Worm (Caenorhabditis elegans) whole organism, L4 larva: Measurements from ENCODE around the gene C28H8.5.

ENCODE experiments used
- D1046.2 ChIP-seq: fragments of 200-800 bp; sonication (Bioruptor generic); IDR thresholded peaks from 2 replicates; pipeline ENCODE4 v1.3.6; 2022; ENCODE audit warnings: missing genetic modification characterization, missing compliant biosample characterization
- F10B5.3 ChIP-seq: sonication (generic microtip); optimal IDR thresholded peaks from 2 replicates; lab custom pipeline; 2016; ENCODE audit warnings: mild to moderate bottlenecking, missing genetic modification characterization, missing compliant biosample characterization
- F26F4.8 ChIP-seq: fragments of 200-800 bp; sonication (Bioruptor generic); conservative IDR thresholded peaks from 2 replicates; pipeline ENCODE4 v1.3.6; 2022; ENCODE audit warnings: missing genetic modification characterization, missing compliant biosample characterization
- R02D3.7 ChIP-seq: fragments of 150-350 bp; sonication (generic microtip); optimal IDR thresholded peaks from 3 replicates; lab custom pipeline; 2014; ENCODE audit warnings: missing biosample characterization, missing genetic modification characterization
- T20F7.1 ChIP-seq: fragments of 200-800 bp; sonication (Bioruptor generic); optimal IDR thresholded peaks from 2 replicates; lab custom pipeline; 2018; ENCODE audit warnings: mild to moderate bottlenecking, missing genetic modification characterization, missing compliant biosample characterization
- Y105C5A.15 ChIP-seq: fragments of 200-800 bp; sonication (Bioruptor generic); IDR thresholded peaks from 2 replicates; pipeline ENCODE4 v1.3.6; 2022; ENCODE audit warnings: missing genetic modification characterization, missing compliant biosample characterization
- Y48G9A.11 ChIP-seq: fragments of 200-800 bp; sonication (Bioruptor generic); IDR thresholded peaks from 2 replicates; pipeline ENCODE4 v1.3.6; 2022; ENCODE audit warnings: missing genetic modification reagents, missing genetic modification characterization, missing compliant biosample characterization
- aha-1 ChIP-seq: fragments of 150-350 bp; peaks from one replicate; lab custom pipeline; 2014; ENCODE audit warnings: missing biosample characterization, missing genetic modification characterization
- ama-1 ChIP-seq: fragments of 150-350 bp; optimal IDR thresholded peaks from 2 replicates; lab custom pipeline; 2014; ENCODE audit warnings: inconsistent platforms, mixed read lengths
- attf-4 ChIP-seq: sonication (generic microtip); optimal IDR thresholded peaks from 3 replicates; lab custom pipeline; 2017; ENCODE audit warnings: missing biosample characterization, missing genetic modification characterization
- ceh-28 ChIP-seq: fragments of 150-350 bp; optimal IDR thresholded peaks from 2 replicates; lab custom pipeline; 2014; ENCODE audit warnings: missing biosample characterization, missing genetic modification reagents, missing genetic modification characterization
- ceh-32 ChIP-seq: sonication (generic microtip); optimal IDR thresholded peaks from 2 replicates; lab custom pipeline; 2016; ENCODE audit warnings: mild to moderate bottlenecking, missing genetic modification characterization, missing compliant biosample characterization; ENCODE audit not compliant: poor library complexity
- ceh-44 ChIP-seq: fragments of 200-800 bp; sonication (Bioruptor generic); IDR thresholded peaks from 2 replicates; pipeline ENCODE4 v1.3.6; 2022; ENCODE audit warnings: missing genetic modification reagents, missing genetic modification characterization, missing compliant biosample characterization
- daf-16 ChIP-seq, 3 experiments: sonication (generic microtip); optimal IDR thresholded peaks; 2 replicates each; lab custom pipeline; 2016 to 2017; ENCODE audit warnings: missing genetic modification characterization in 3 of 3, missing genetic modification reagents in 3 of 3, mild to moderate bottlenecking in 2 of 3, missing compliant biosample characterization in 2 of 3, missing biosample characterization in 1 of 3, moderate library complexity in 1 of 3
- duxl-1 ChIP-seq: sonication (generic microtip); optimal IDR thresholded peaks from 2 replicates; lab custom pipeline; 2016; ENCODE audit warnings: mild to moderate bottlenecking, missing genetic modification characterization, moderate library complexity, missing compliant biosample characterization; ENCODE audit not compliant: poor library complexity
- dve-1 ChIP-seq: sonication (generic microtip); optimal IDR thresholded peaks from 2 replicates; lab custom pipeline; 2017; ENCODE audit warnings: antibody characterized with exemption, mild to moderate bottlenecking, missing genetic modification characterization, missing compliant biosample characterization; ENCODE audit not compliant: insufficient read depth
- fkh-10 ChIP-seq: fragments of 150-350 bp; optimal IDR thresholded peaks from 2 replicates; lab custom pipeline; 2014; ENCODE audit warnings: missing biosample characterization, missing genetic modification reagents, missing genetic modification characterization
- hlh-11 ChIP-seq: fragments of 200-800 bp; sonication (Bioruptor generic); optimal IDR thresholded peaks from 2 replicates; lab custom pipeline; 2018; ENCODE audit warnings: mild to moderate bottlenecking, missing genetic modification characterization, missing compliant biosample characterization
- lim-7 ChIP-seq: fragments of 200-800 bp; sonication (Bioruptor generic); IDR thresholded peaks from 2 replicates; pipeline ENCODE4 v1.3.6; 2022; ENCODE audit warnings: missing genetic modification characterization, missing compliant biosample characterization
- lin-15B ChIP-seq: fragments of 150-350 bp; sonication (generic microtip); optimal IDR thresholded peaks from 3 replicates; lab custom pipeline; 2014; ENCODE audit warnings: missing biosample characterization, missing genetic modification characterization
- lin-39 ChIP-seq: fragments of 150-350 bp; optimal IDR thresholded peaks from 2 replicates; lab custom pipeline; 2014; ENCODE audit warnings: missing biosample characterization, missing genetic modification reagents, missing genetic modification characterization
- madf-5 ChIP-seq, 2 experiments: fragments of 200-800 bp; sonication (Bioruptor generic); IDR thresholded peaks; 2 replicates each; pipeline ENCODE4 v1.3.6; 2022; ENCODE audit warnings: missing compliant biosample characterization in 2 of 2, missing genetic modification characterization in 2 of 2
- madf-9 ChIP-seq: fragments of 200-800 bp; sonication (Bioruptor generic); conservative IDR thresholded peaks from 2 replicates; pipeline ENCODE4 v1.3.6; 2022; ENCODE audit warnings: missing genetic modification reagents, missing genetic modification characterization, missing compliant biosample characterization
- nhr-102 ChIP-seq: sonication (generic microtip); optimal IDR thresholded peaks from 2 replicates; lab custom pipeline; 2016; ENCODE audit warnings: mild to moderate bottlenecking, missing genetic modification characterization, moderate library complexity, missing compliant biosample characterization
- nhr-11 ChIP-seq: fragments of 150-350 bp; optimal IDR thresholded peaks from 2 replicates; lab custom pipeline; 2014; ENCODE audit warnings: missing biosample characterization, missing genetic modification characterization
- nhr-111 ChIP-seq: fragments of 200-800 bp; sonication (Bioruptor generic); optimal IDR thresholded peaks from 2 replicates; lab custom pipeline; 2018; ENCODE audit warnings: mild to moderate bottlenecking, missing genetic modification characterization, missing compliant biosample characterization
- nhr-28 ChIP-seq: fragments of 150-350 bp; optimal IDR thresholded peaks from 2 replicates; lab custom pipeline; 2014; ENCODE audit warnings: missing biosample characterization, missing genetic modification characterization
- nhr-41 ChIP-seq: fragments of 200-800 bp; sonication (Bioruptor generic); IDR thresholded peaks from 2 replicates; pipeline ENCODE4 v1.3.6; 2022; ENCODE audit warnings: missing genetic modification reagents, missing genetic modification characterization, missing compliant biosample characterization
- nhr-42 ChIP-seq: fragments of 200-800 bp; sonication (Bioruptor generic); IDR thresholded peaks from 2 replicates; pipeline ENCODE4 v1.3.6; 2022; ENCODE audit warnings: missing genetic modification characterization, missing compliant biosample characterization
- php-3 ChIP-seq: fragments of 200-800 bp; sonication (Bioruptor generic); IDR thresholded peaks from 2 replicates; pipeline ENCODE4 v1.3.6; 2022; ENCODE audit warnings: missing genetic modification reagents, missing genetic modification characterization, missing compliant biosample characterization
- pqm-1 ChIP-seq: sonication (generic microtip); optimal IDR thresholded peaks from 2 replicates; lab custom pipeline; 2017; ENCODE audit warnings: missing biosample characterization, missing genetic modification characterization
- saeg-2 ChIP-seq: fragments of 200-800 bp; sonication (Bioruptor generic); IDR thresholded peaks from 2 replicates; pipeline ENCODE4 v1.3.6; 2022; ENCODE audit warnings: missing genetic modification reagents, missing genetic modification characterization, missing compliant biosample characterization
- set-16 ChIP-seq: fragments of 200-800 bp; sonication (Bioruptor generic); IDR thresholded peaks from 2 replicates; pipeline ENCODE4 v1.3.6; 2022; ENCODE audit warnings: missing genetic modification reagents, missing genetic modification characterization, missing compliant biosample characterization
- skn-1 ChIP-seq: fragments of 150-350 bp; optimal IDR thresholded peaks from 2 replicates; lab custom pipeline; 2014; ENCODE audit warnings: missing biosample characterization, missing genetic modification characterization
- spr-3 ChIP-seq: fragments of 200-800 bp; sonication (Bioruptor generic); optimal IDR thresholded peaks from 2 replicates; lab custom pipeline; 2018; ENCODE audit warnings: mild to moderate bottlenecking, missing genetic modification characterization, missing compliant biosample characterization
- unc-130 ChIP-seq: sonication (generic microtip); optimal IDR thresholded peaks from 2 replicates; lab custom pipeline; 2016; ENCODE audit warnings: missing genetic modification reagents, missing genetic modification characterization, missing compliant biosample characterization
- unc-62 ChIP-seq, 3 experiments: fragments of 150-350 bp in 1 of 3; sonication (generic microtip); optimal IDR thresholded peaks in 2 of 3; peaks in 1 of 3; 1 replicate in 1 of 3; 2 replicates in 2 of 3; lab custom pipeline; 2014 to 2017; ENCODE audit warnings: missing biosample characterization in 3 of 3, missing genetic modification characterization in 3 of 3, missing genetic modification reagents in 3 of 3, missing genotype in 1 of 3
- zag-1 ChIP-seq: fragments of 150-350 bp; optimal IDR thresholded peaks from 2 replicates; lab custom pipeline; 2014; ENCODE audit warnings: missing biosample characterization, missing genetic modification characterization
- zip-11 ChIP-seq: fragments of 200-800 bp; sonication (Bioruptor generic); IDR thresholded peaks from 2 replicates; pipeline ENCODE4 v1.3.6; 2022; ENCODE audit warnings: missing genetic modification characterization, missing compliant biosample characterization
- zip-2 ChIP-seq: fragments of 150-350 bp; optimal IDR thresholded peaks from 2 replicates; lab custom pipeline; 2014; ENCODE audit warnings: missing biosample characterization, missing genetic modification characterization
- ztf-11 ChIP-seq: fragments of 150-350 bp; optimal IDR thresholded peaks from 2 replicates; lab custom pipeline; 2014; ENCODE audit warnings: missing biosample characterization, missing genetic modification characterization
- ztf-7 ChIP-seq: fragments of 150-350 bp; optimal IDR thresholded peaks from 2 replicates; lab custom pipeline; 2014; ENCODE audit warnings: missing biosample characterization, missing genetic modification characterization

The C28H8.5 gene

DNA sequence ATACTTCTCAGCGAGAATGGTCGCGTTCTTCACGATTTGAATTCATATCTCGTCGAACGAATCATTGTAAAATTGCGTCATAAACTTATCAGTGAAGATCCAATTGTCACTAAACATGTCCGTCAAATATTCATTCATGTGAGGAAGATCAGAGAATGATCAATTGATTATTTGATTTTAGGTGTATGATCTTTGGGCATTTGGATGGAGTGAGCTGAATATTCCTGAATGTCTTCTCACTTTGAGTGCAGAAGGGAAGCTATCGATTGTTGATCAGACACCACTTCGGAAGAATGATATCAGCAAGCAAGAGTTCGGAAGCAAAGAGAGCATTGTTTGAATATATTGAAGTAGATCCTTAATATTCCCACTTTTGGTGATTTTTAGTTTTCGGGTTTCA is 9.8 kb upstream of the C28H8.5 start (continued):
- TF ChIP-seq nhr-111 (GFP tag; lab: Kevin White, UChicago) (no peak), php-3 (GFP tag; lab: Robert Waterston, UW) (no peak), unc-130 (no peak), R02D3.7 (no peak), zag-1 (tag; lab: Kevin White, UChicago) (no peak), dve-1 (peak; percentile 96), ceh-32 (no peak), madf-9 (GFP tag; lab: Robert Waterston, UW) (no peak), nhr-102 (peak; percentile 51)

DNA sequence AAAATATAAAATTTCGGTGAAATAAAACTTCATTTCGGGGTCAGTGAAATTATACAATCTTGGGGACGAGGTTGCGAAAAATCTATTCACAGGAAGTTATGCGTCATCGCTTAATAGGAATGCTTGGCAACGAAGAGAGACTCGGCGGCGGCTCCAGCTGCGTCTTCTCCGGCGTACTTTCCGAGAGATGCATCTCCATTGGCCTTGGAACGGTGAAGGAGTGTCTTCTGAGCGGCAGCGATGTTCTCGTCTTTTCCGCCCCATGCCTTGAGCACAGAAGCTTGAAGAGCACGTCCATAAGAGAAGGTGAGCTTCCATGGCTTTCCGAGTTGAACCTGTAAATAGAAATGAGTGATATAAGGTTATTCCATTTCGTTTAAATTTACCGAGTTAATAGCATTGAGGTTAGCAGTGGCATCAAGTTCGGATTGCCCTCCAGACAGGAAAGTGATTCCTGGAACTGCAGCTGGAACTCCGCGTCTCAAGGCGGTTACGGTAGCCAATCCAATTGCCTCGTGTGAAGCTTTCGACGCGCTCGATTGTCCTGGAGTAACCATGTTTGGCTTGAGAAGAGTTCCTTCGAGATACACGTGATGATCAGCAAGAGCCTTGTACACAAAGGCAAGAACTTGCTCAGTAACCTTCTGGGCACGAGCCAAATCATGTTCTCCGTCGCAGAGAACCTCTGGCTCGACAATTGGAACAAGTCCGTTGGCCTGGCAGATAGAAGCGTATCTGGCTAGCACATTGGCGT is 9.3 kb upstream of the C28H8.5 start:
- TF ChIP-seq nhr-42 (GFP tag; lab: Robert Waterston, UW) (0 out of 2 replicates have a peak, but pooled peaks have one; percentile 5), saeg-2 (GFP tag; lab: Robert Waterston, UW) (no peak), php-3 (GFP tag; lab: Robert Waterston, UW) (0 out of 2 replicates have a peak, but pooled peaks have one; percentile 8), skn-1 (peak; percentile 22), set-16 (peak; percentile 67), duxl-1 (no peak), T20F7.1 (GFP tag; lab: Kevin White, UChicago) (peak; percentile 12), ceh-28 (tag; lab: Kevin White, UChicago) (no peak), D1046.2 (GFP tag; lab: Robert Waterston, UW) (0 out of 2 replicates have a peak, but pooled peaks have one; percentile 47), aha-1 (tag; lab: Kevin White, UChicago) (peak; percentile 94)

DNA sequence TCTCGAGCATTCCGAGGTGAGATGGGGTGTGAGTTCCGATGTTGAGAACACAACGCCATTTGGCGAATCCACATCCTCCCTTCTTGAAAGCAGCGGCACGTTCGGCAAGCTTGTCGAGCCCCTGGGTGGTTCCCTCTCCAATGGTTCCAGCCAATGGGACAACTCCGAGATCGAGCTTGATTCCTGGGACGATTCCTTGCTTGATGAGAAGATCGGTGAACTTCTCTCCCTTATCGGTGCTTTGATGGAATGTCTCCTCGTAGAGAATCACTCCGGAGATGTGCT is 8.7 kb upstream of the C28H8.5 start:
- TF ChIP-seq nhr-41 (no peak), madf-5 (GFP tag; IDR thresholded peaks at IDR 0.05; lab: Robert Waterston, UW) (0 out of 4 replicates have a peak, but pooled peaks of 1 of the 2 experiments have one; percentile 24), T20F7.1 (GFP tag; lab: Kevin White, UChicago) (no peak), lin-15B (tag; lab: Kevin White, UChicago) (no peak), set-16 (peak; percentile 57; the same call in 1 of the 2 replicates), skn-1 (no peak)

DNA sequence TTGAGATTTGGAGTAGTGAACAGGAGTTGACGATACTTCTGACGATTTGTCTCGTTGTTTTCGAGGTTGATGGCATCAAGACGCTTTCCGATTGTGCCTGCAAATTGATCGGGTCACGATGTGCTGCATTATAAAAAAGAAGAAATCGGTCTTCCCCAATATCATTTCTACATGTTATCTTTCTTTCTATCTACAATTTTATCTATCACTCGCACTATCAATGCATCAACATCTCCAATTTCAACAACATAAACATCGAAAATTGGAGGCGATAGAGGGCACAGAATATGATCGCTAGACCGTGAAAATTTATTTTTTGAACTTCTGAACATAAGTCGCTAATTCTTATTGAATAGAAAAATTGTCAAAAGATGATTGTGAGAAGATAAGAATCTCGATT is 8.4 kb upstream of the C28H8.5 start:
- TF ChIP-seq daf-16 (GFP tag; optimal IDR thresholded peaks at IDR 0.05; lab: Kevin White, UChicago) (no peak), daf-16 (tag; optimal IDR thresholded peaks at IDR 0.05; lab: Kevin White, UChicago) (peak; percentile 80), F26F4.8 (GFP tag; lab: Robert Waterston, UW) (no peak), nhr-28 (peak; percentile 21), duxl-1 (peak; percentile 42)

DNA sequence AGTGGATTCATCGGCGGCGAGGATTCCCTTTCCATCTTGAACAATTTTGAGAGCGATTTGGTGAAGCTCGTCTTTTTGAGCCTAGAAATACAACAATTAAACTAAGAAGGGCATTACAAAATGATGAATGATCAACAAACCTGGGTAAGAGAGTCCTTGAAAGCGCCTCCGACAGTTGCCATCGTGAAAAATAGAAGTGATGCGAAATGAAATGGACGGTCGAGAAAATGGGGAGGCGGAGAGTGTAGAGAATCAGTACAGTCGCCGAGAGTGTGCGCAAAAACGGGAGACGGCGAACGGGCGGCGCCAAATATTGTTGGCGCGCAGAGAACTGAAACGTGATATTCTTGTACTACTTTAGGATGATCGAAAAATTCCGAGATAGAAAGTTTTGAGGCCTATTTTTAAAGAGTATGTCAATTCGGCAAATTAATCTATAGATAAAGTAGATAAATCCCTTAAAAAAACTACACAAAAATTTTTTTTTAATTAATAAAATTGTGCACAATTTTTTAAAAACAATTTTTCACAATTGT is 7.9 kb upstream of the C28H8.5 start, which contains the start of gene aldo-2:
Gene aldo-2, minus strand, starts transcription at position 486 of the 536 bp plus-strand sequence.
- no peak for TF ChIP-seq ztf-7
- no peak for TF ChIP-seq nhr-11
- TF ChIP-seq ceh-44, result no peak
- no peak for TF ChIP-seq ceh-32
- peak; percentile 32 for TF ChIP-seq hlh-11
- no peak for TF ChIP-seq zip-2 (tag; lab: Kevin White, UChicago)
- TF ChIP-seq unc-62 (GFP tag; optimal IDR thresholded peaks at IDR 0.05 in 1 of 2; lab: Kevin White, UChicago), result peak in 1 of 2 experiments; percentile 96
- TF ChIP-seq unc-62 (tag; optimal IDR thresholded peaks at IDR 0.05; lab: Kevin White, UChicago), result no peak
- TF ChIP-seq zip-11 (GFP tag; lab: Robert Waterston, UW), result no peak
- no peak for TF ChIP-seq fkh-10 (GFP tag; lab: Kevin White, UChicago)
- no peak for TF ChIP-seq attf-4
- peak; percentile 97 for TF ChIP-seq ama-1
- no peak for TF ChIP-seq F10B5.3
- peak; percentile 37; the same call in 1 of the 2 replicates for TF ChIP-seq Y48G9A.11 (GFP tag; lab: Robert Waterston, UW)
- TF ChIP-seq Y105C5A.15, result no peak
- peak; percentile 63 for TF ChIP-seq unc-130
- no peak for TF ChIP-seq spr-3
- TF ChIP-seq ztf-11 (tag; lab: Kevin White, UChicago), result no peak
- TF ChIP-seq lin-39 (tag; lab: Kevin White, UChicago), result no peak
- 0 out of 2 replicates have a peak, but pooled peaks have one; percentile 27 for TF ChIP-seq lim-7 (GFP tag; lab: Robert Waterston, UW)
- peak; percentile 12 for TF ChIP-seq dve-1
- peak; percentile 40; the same call in 1 of the 2 replicates for TF ChIP-seq madf-9 (GFP tag; lab: Robert Waterston, UW)
- no peak for TF ChIP-seq set-16
- TF ChIP-seq pqm-1, result no peak
